Fruit fly (Drosophila melanogaster) whole organism, embryonic: ENCODE measurements around the gene CG3919.

Experiments used
- B-H1 ChIP-seq: fragments of 200-800 bp; sonication (Bioruptor generic); IDR thresholded peaks from 3 replicates; pipeline ENCODE4 v1.3.6; 2022; ENCODE audit warnings: missing biosample characterization, missing genetic modification characterization
- Bteb2 ChIP-seq: fragments of 200-800 bp; sonication (Bioruptor generic); optimal IDR thresholded peaks from 2 replicates; lab custom pipeline; 2016; ENCODE audit warnings: missing biosample characterization, missing genetic modification characterization
- CG10366 ChIP-seq: fragments of 200-800 bp; sonication (Bioruptor generic); IDR thresholded peaks from 2 replicates; pipeline ENCODE4 v1.3.6; 2022; ENCODE audit warnings: missing biosample characterization, missing genetic modification characterization
- CG12104 ChIP-seq: fragments of 200-800 bp; sonication (Bioruptor generic); optimal IDR thresholded peaks from 3 replicates; lab custom pipeline; 2016; ENCODE audit warnings: missing biosample characterization, missing genetic modification characterization
- CG1233 ChIP-seq: fragments of 200-800 bp; sonication (Bioruptor generic); optimal IDR thresholded peaks from 4 replicates; lab custom pipeline; 2018; ENCODE audit warnings: missing biosample characterization, mild to moderate bottlenecking, missing genetic modification characterization
- CG15011 ChIP-seq: fragments of 200-800 bp; sonication (Bioruptor generic); optimal IDR thresholded peaks from 3 replicates; lab custom pipeline; 2018; ENCODE audit warnings: missing biosample characterization, mild to moderate bottlenecking, missing genetic modification characterization
- CG17385 ChIP-seq: fragments of 200-800 bp; sonication (Bioruptor generic); optimal IDR thresholded peaks from 3 replicates; lab custom pipeline; 2018; ENCODE audit warnings: missing biosample characterization, mild to moderate bottlenecking, missing genetic modification characterization
- CG18619 ChIP-seq: fragments of 200-800 bp; sonication (Bioruptor generic); optimal IDR thresholded peaks from 3 replicates; lab custom pipeline; 2017; ENCODE audit warnings: missing biosample characterization, mild to moderate bottlenecking, missing genetic modification characterization
- CG2199 ChIP-seq: fragments of 200-800 bp; sonication (Bioruptor generic); IDR thresholded peaks from 3 replicates; pipeline ENCODE4 v1.3.6; 2022; ENCODE audit warnings: missing biosample characterization, missing genetic modification characterization
- CG31441 ChIP-seq: fragments of 200-800 bp; sonication (Bioruptor generic); IDR thresholded peaks from 2 replicates; pipeline ENCODE4 v1.3.6; 2022; ENCODE audit warnings: missing biosample characterization, missing genetic modification characterization
- CG3163 ChIP-seq: fragments of 200-800 bp; sonication (Bioruptor generic); optimal IDR thresholded peaks from 3 replicates; lab custom pipeline; 2016; ENCODE audit warnings: missing biosample characterization, missing genetic modification characterization
- CG43689 ChIP-seq: fragments of 200-800 bp; sonication (Bioruptor generic); IDR thresholded peaks from 2 replicates; pipeline ENCODE4 v1.3.6; 2022; ENCODE audit warnings: missing biosample characterization, missing genetic modification characterization
- CG4707 ChIP-seq: fragments of 200-800 bp; sonication (Bioruptor generic); optimal IDR thresholded peaks from 2 replicates; lab custom pipeline; 2018; ENCODE audit warnings: missing biosample characterization, mild to moderate bottlenecking, missing genetic modification characterization, moderate library complexity
- CG5953 ChIP-seq: fragments of 200-800 bp; sonication (Bioruptor generic); IDR thresholded peaks from 2 replicates; pipeline ENCODE4 v1.3.6; 2022; ENCODE audit warnings: missing biosample characterization, missing genetic modification characterization
- CG6689 ChIP-seq: fragments of 200-800 bp; sonication (Bioruptor generic); IDR thresholded peaks from 2 replicates; pipeline ENCODE4 v1.3.6; 2022; ENCODE audit warnings: missing biosample characterization, missing genetic modification characterization
- CG6813 ChIP-seq: fragments of 200-800 bp; sonication (Bioruptor generic); optimal IDR thresholded peaks from 2 replicates; lab custom pipeline; 2017; ENCODE audit warnings: missing biosample characterization, missing genetic modification characterization, mild to moderate bottlenecking, moderate library complexity, missing genetic modification reagents
- CG7556 ChIP-seq: fragments of 200-800 bp; sonication (Bioruptor generic); optimal IDR thresholded peaks from 2 replicates; lab custom pipeline; 2017; ENCODE audit warnings: missing biosample characterization, mild to moderate bottlenecking, missing genetic modification characterization
- CG7839 ChIP-seq: fragments of 200-800 bp; sonication (Bioruptor generic); optimal IDR thresholded peaks from 3 replicates; lab custom pipeline; 2018; ENCODE audit warnings: missing biosample characterization, mild to moderate bottlenecking, missing genetic modification characterization, moderate library complexity
- CG9437 ChIP-seq: fragments of 200-800 bp; sonication (Bioruptor generic); optimal IDR thresholded peaks from 2 replicates; lab custom pipeline; 2018; ENCODE audit warnings: missing biosample characterization, mild to moderate bottlenecking, missing genetic modification characterization
- D19B ChIP-seq: fragments of 200-800 bp; sonication (Bioruptor generic); optimal IDR thresholded peaks from 2 replicates; lab custom pipeline; 2017; ENCODE audit warnings: missing biosample characterization, mild to moderate bottlenecking, missing genetic modification characterization
- Dfd ChIP-seq, 2 experiments: fragments of >200 bp; optimal IDR thresholded peaks; 2 replicates each; lab custom pipeline; 2017; ENCODE audit warnings: missing biosample characterization in 2 of 2, missing genetic modification characterization in 2 of 2
- Eip74EF ChIP-seq, 2 experiments: fragments of 200-800 bp in 1 of 2; fragments of >200 bp in 1 of 2; sonication (Bioruptor generic) in 1 of 2; optimal IDR thresholded peaks; 2 replicates each; lab custom pipeline; 2017 to 2019; ENCODE audit warnings: missing biosample characterization in 2 of 2, missing genetic modification characterization in 2 of 2, mild to moderate bottlenecking in 1 of 2, moderate library complexity in 1 of 2
- Elba2 ChIP-seq: fragments of 200-800 bp; sonication (Bioruptor generic); optimal IDR thresholded peaks from 3 replicates; lab custom pipeline; 2016; ENCODE audit warnings: missing biosample characterization, missing genetic modification characterization
- Hr51 ChIP-seq, 2 experiments: fragments of 200-800 bp; sonication (Bioruptor generic); optimal IDR thresholded peaks; 2 replicates in 1 of 2; 3 replicates in 1 of 2; lab custom pipeline; 2016 to 2018; ENCODE audit warnings: missing biosample characterization in 2 of 2, missing genetic modification characterization in 2 of 2, mild to moderate bottlenecking in 1 of 2, moderate library complexity in 1 of 2
- Lim3 ChIP-seq: fragments of 200-800 bp; sonication (Bioruptor generic); IDR thresholded peaks from 2 replicates; pipeline ENCODE4 v1.3.6; 2022; ENCODE audit warnings: missing biosample characterization, missing genetic modification characterization
- Max ChIP-seq: fragments of 200-800 bp; sonication (Bioruptor generic); optimal IDR thresholded peaks from 2 replicates; lab custom pipeline; 2016; ENCODE audit warnings: missing biosample characterization, mild to moderate bottlenecking, missing genetic modification characterization
- Meics ChIP-seq: fragments of 200-800 bp; sonication (Bioruptor generic); optimal IDR thresholded peaks from 2 replicates; lab custom pipeline; 2017; ENCODE audit warnings: missing biosample characterization, mild to moderate bottlenecking, missing genetic modification characterization
- NC2β ChIP-seq: fragments of 200-800 bp; sonication (Bioruptor generic); optimal IDR thresholded peaks from 2 replicates; lab custom pipeline; 2016; ENCODE audit warnings: missing biosample characterization, missing genetic modification characterization
- NfI ChIP-seq: fragments of 200-800 bp; sonication (Bioruptor generic); optimal IDR thresholded peaks from 3 replicates; lab custom pipeline; 2018; ENCODE audit warnings: missing biosample characterization, mild to moderate bottlenecking, missing genetic modification characterization, moderate library complexity
- Oli ChIP-seq: fragments of 200-800 bp; sonication (Bioruptor generic); optimal IDR thresholded peaks from 2 replicates; lab custom pipeline; 2018; ENCODE audit warnings: missing biosample characterization, mild to moderate bottlenecking, missing genetic modification characterization, moderate library complexity
- crol ChIP-seq: fragments of 200-800 bp; sonication (Bioruptor generic); IDR thresholded peaks from 2 replicates; pipeline ENCODE4 v1.3.6; 2022; ENCODE audit warnings: missing biosample characterization, missing genetic modification characterization
- ewg ChIP-seq: fragments of 200-800 bp; sonication (Bioruptor generic); optimal IDR thresholded peaks from 3 replicates; lab custom pipeline; 2017; ENCODE audit warnings: mild to moderate bottlenecking, missing biosample characterization, missing genetic modification reagents, missing genetic modification characterization
- gce ChIP-seq: fragments of 200-800 bp; sonication (Bioruptor generic); IDR thresholded peaks from 3 replicates; pipeline ENCODE4 v1.3.6; 2022; ENCODE audit warnings: missing biosample characterization, missing genetic modification characterization
- gfzf ChIP-seq: fragments of 200-800 bp; sonication (Bioruptor generic); optimal IDR thresholded peaks from 2 replicates; lab custom pipeline; 2016; ENCODE audit warnings: missing biosample characterization, mild to moderate bottlenecking, missing genetic modification characterization, moderate library complexity
- hb ChIP-seq: fragments of 200-800 bp; sonication (Bioruptor generic); IDR thresholded peaks from 3 replicates; pipeline ENCODE4 v1.3.6; 2022; ENCODE audit warnings: missing biosample characterization, missing genetic modification characterization; ENCODE audit not compliant: partially characterized antibody
- ind ChIP-seq: fragments of 200-800 bp; sonication (Bioruptor generic); optimal IDR thresholded peaks from 3 replicates; lab custom pipeline; 2016; ENCODE audit warnings: missing biosample characterization, missing genetic modification characterization
- jigr1 ChIP-seq: fragments of 200-800 bp; sonication (Bioruptor generic); IDR thresholded peaks from 3 replicates; pipeline ENCODE4 v1.3.6; 2022; ENCODE audit warnings: missing biosample characterization, missing genetic modification characterization
- jing ChIP-seq: fragments of 200-800 bp; sonication (Bioruptor generic); optimal IDR thresholded peaks from 2 replicates; lab custom pipeline; 2018; ENCODE audit warnings: missing biosample characterization, mild to moderate bottlenecking, missing genetic modification characterization
- lab ChIP-seq: fragments of 200-800 bp; sonication (Bioruptor generic); optimal IDR thresholded peaks from 3 replicates; lab custom pipeline; 2017; ENCODE audit warnings: missing biosample characterization, missing genetic modification characterization, mild to moderate bottlenecking, moderate library complexity, missing genetic modification reagents
- org-1 ChIP-seq: fragments of 200-800 bp; sonication (Bioruptor generic); optimal IDR thresholded peaks from 2 replicates; lab custom pipeline; 2017; ENCODE audit warnings: missing biosample characterization, missing genetic modification characterization
- phol ChIP-seq: fragments of 200-800 bp; sonication (Bioruptor generic); optimal IDR thresholded peaks from 3 replicates; lab custom pipeline; 2018; ENCODE audit warnings: missing biosample characterization, mild to moderate bottlenecking, missing genetic modification characterization, moderate library complexity
- row ChIP-seq: fragments of 200-800 bp; sonication (Bioruptor generic); IDR thresholded peaks from 3 replicates; pipeline ENCODE4 v1.3.6; 2022; ENCODE audit warnings: missing biosample characterization, missing genetic modification characterization
- sisA ChIP-seq: fragments of 200-800 bp; sonication (Bioruptor generic); IDR thresholded peaks from 2 replicates; pipeline ENCODE4 v1.3.6; 2022; ENCODE audit warnings: missing biosample characterization, missing genetic modification characterization
- slbo ChIP-seq: fragments of 200-800 bp; sonication (Bioruptor generic); IDR thresholded peaks from 2 replicates; pipeline ENCODE4 v1.3.6; 2022; ENCODE audit warnings: missing biosample characterization, missing genetic modification characterization
- sug ChIP-seq: fragments of 200-800 bp; optimal IDR thresholded peaks from 2 replicates; lab custom pipeline; 2019; ENCODE audit warnings: missing biosample characterization, mild to moderate bottlenecking, missing genetic modification characterization, moderate library complexity
- twi ChIP-seq: fragments of 200-800 bp; optimal IDR thresholded peaks from 2 replicates; lab custom pipeline; 2019; ENCODE audit warnings: missing biosample characterization, mild to moderate bottlenecking, missing genetic modification characterization, moderate library complexity
- unpg ChIP-seq: fragments of 200-800 bp; sonication (Bioruptor generic); optimal IDR thresholded peaks from 3 replicates; lab custom pipeline; 2018; ENCODE audit warnings: missing biosample characterization, mild to moderate bottlenecking, missing genetic modification characterization, moderate library complexity
- vvl ChIP-seq: fragments of 200-800 bp; sonication (Bioruptor generic); IDR thresholded peaks from 2 replicates; pipeline ENCODE4 v1.3.6; 2022; ENCODE audit warnings: missing biosample characterization, missing genetic modification characterization
- wor ChIP-seq: fragments of 200-800 bp; sonication (Bioruptor generic); IDR thresholded peaks from 2 replicates; pipeline ENCODE4 v1.3.6; 2022; ENCODE audit warnings: missing biosample characterization, missing genetic modification characterization

CG3919 gene

dm6 chr3L:14363103-14363751, 47.2 kb upstream of the CG3919 start (continued):
- TF ChIP-seq Max (GFP tag; lab: Kevin White, UChicago) (no peak), Meics (GFP tag; lab: Kevin White, UChicago) (peak; percentile 38), CG10366 (GFP tag; lab: Robert Waterston, UW) (peak; percentile 44), CG4707 (GFP tag; lab: Kevin White, UChicago) (no peak), Eip74EF (GFP tag; optimal IDR thresholded peaks at IDR 0.05; lab: Kevin White, UChicago) (peak in 1 of 2 experiments; percentile 44), CG18619 (GFP tag; lab: Kevin White, UChicago) (peak; percentile 7), phol (tag; lab: Kevin White, UChicago) (peak; percentile 72), Elba2 (GFP tag; lab: Kevin White, UChicago) (no peak), Bteb2 (GFP tag; lab: Kevin White, UChicago) (no peak), CG43689 (GFP tag; lab: Robert Waterston, UW) (no peak), unpg (GFP tag; lab: Kevin White, UChicago) (peak; percentile 54), CG7556 (GFP tag; lab: Kevin White, UChicago) (peak; percentile 53), CG15011 (GFP tag; lab: Kevin White, UChicago) (no peak), jing (GFP tag; lab: Kevin White, UChicago) (peak; percentile 10), CG12104 (no peak), org-1 (GFP tag; lab: Kevin White, UChicago) (no peak), sug (tag; lab: Kevin White, UChicago) (no peak), twi (tag; lab: Kevin White, UChicago) (no peak), NC2β (GFP tag; lab: Kevin White, UChicago) (no peak), CG9437 (GFP tag; lab: Kevin White, UChicago) (peak; percentile 47), ewg (GFP tag; lab: Kevin White, UChicago) (peak; percentile 22), gfzf (no peak), vvl (GFP tag; lab: Robert Waterston, UW) (no peak; the same call in 1 of the 2 replicates), wor (GFP tag; lab: Robert Waterston, UW) (0 out of 2 replicates have a peak, but pooled peaks have one; percentile 37), CG7839 (peak; percentile 67), CG5953 (0 out of 2 replicates have a peak, but pooled peaks have one; percentile 30), CG3163 (no peak), row (peak; percentile 46; the same call in 2 of the 3 replicates), lab (peak; percentile 22), ind (peak; percentile 36), slbo (GFP tag; lab: Robert Waterston, UW) (peak; percentile 35; the same call in 1 of the 2 replicates), hb (GFP tag; lab: Robert Waterston, UW) (no peak), Dfd (GFP tag; optimal IDR thresholded peaks at IDR 0.05; lab: Kevin White, UChicago) (no peak), NfI (GFP tag; lab: Kevin White, UChicago) (peak; percentile 24), Lim3 (GFP tag; lab: Robert Waterston, UW) (peak; percentile 58; the same call in 1 of the 2 replicates), CG2199 (GFP tag; lab: Robert Waterston, UW) (peak; percentile 77; the same call in 1 of the 3 replicates), CG1233 (GFP tag; lab: Kevin White, UChicago) (no peak), Oli (tag; lab: Kevin White, UChicago) (peak; percentile 57), CG6689 (GFP tag; lab: Robert Waterston, UW) (peak; percentile 63), Hr51 (GFP tag; optimal IDR thresholded peaks at IDR 0.05; lab: Kevin White, UChicago) (peak in 1 of 2 experiments; percentile 77), sisA (peak; percentile 40; the same call in 1 of the 2 replicates), D19B (GFP tag; lab: Kevin White, UChicago) (peak; percentile 71), CG17385 (peak; percentile 18), jigr1 (GFP tag; lab: Robert Waterston, UW) (0 out of 3 replicates have a peak, but pooled peaks have one; percentile 8), crol (GFP tag; lab: Robert Waterston, UW) (peak; percentile 83), CG6813 (GFP tag; lab: Kevin White, UChicago) (no peak), CG31441 (GFP tag; lab: Robert Waterston, UW) (peak; percentile 70), gce (GFP tag; lab: Robert Waterston, UW) (0 out of 3 replicates have a peak, but pooled peaks have one; percentile 34), B-H1 (GFP tag; lab: Robert Waterston, UW) (peak; percentile 43; the same call in 1 of the 3 replicates)
